Worm (Caenorhabditis elegans): Measurements from ENCODE around the gene C18B10.6.

- no peak for TF ChIP-seq nhr-11 (tag; optimal IDR thresholded peaks at IDR 0.05)
- no peak for TF ChIP-seq ceh-9 (tag; optimal IDR thresholded peaks at IDR 0.05)
- no peak for TF ChIP-seq lim-6 (tag; optimal IDR thresholded peaks at IDR 0.05)
- no peak for TF ChIP-seq pha-4 (tag; optimal IDR thresholded peaks at IDR 0.05)
- no peak for TF ChIP-seq hlh-30 (tag; optimal IDR thresholded peaks at IDR 0.05; ENCODE audit: insufficient read depth)
- no peak for TF ChIP-seq sdc-2 (tag; optimal IDR thresholded peaks at IDR 0.05)
These were observed at the start of gene C18B10.6 for ce11 chrV:7480949-7481348.
